Worm (Caenorhabditis elegans): ENCODE measurements around the gene cyp-37A1.

The cyp-37A1 gene

ce11 chrII:14045235-14045634 lies 28.5 kb upstream of the cyp-37A1 start (continued):
- TF ChIP-seq nhr-12 (tag; optimal IDR thresholded peaks at IDR 0.05): no peak
- TF ChIP-seq nhr-90 (tag; optimal IDR thresholded peaks at IDR 0.05; ENCODE audit: poor library complexity): no peak
- peak; percentile 47 for TF ChIP-seq nhr-71 (tag; optimal IDR thresholded peaks at IDR 0.05)
- TF ChIP-seq elt-3 (tag; optimal IDR thresholded peaks at IDR 0.05): no peak
- TF ChIP-seq nhr-11 (tag; optimal IDR thresholded peaks at IDR 0.05): no peak
- peak; percentile 29 for TF ChIP-seq nhr-47 (tag; optimal IDR thresholded peaks at IDR 0.05)
- TF ChIP-seq pqm-1 (tag; optimal IDR thresholded peaks at IDR 0.05): no peak

- TF ChIP-seq nhr-90 (tag; optimal IDR thresholded peaks at IDR 0.05; ENCODE audit: poor library complexity) (peak; percentile 52), nhr-84 (tag; optimal IDR thresholded peaks at IDR 0.05) (no peak), unc-62 (GFP tag; optimal IDR thresholded peaks at IDR 0.05) (no peak), ama-1 (optimal IDR thresholded peaks at IDR 0.05) (no peak), swsn-7 (tag; optimal IDR thresholded peaks at IDR 0.05) (peak; percentile 78), pax-3 (tag; optimal IDR thresholded peaks at IDR 0.05) (peak; percentile 75), lir-3 (tag; optimal IDR thresholded peaks at IDR 0.05; ENCODE audit: poor library complexity) (peak; percentile 6), lin-13 (GFP tag; optimal IDR thresholded peaks at IDR 0.05) (peak; percentile 12), dsc-1 (tag; optimal IDR thresholded peaks at IDR 0.05) (peak; percentile 14), ceh-63 (GFP tag; optimal IDR thresholded peaks at IDR 0.05) (no peak), ceh-8 (GFP tag; optimal IDR thresholded peaks at IDR 0.05) (no peak), lin-35 (GFP tag; optimal IDR thresholded peaks at IDR 0.05) (peak; percentile 36 to 62), egl-27 (tag; optimal IDR thresholded peaks at IDR 0.05) (peak; percentile 37 to 61), nhr-237 (tag; optimal IDR thresholded peaks at IDR 0.05) (no peak), fkh-4 (tag; optimal IDR thresholded peaks at IDR 0.05; ENCODE audit: borderline replicate concordance) (no peak), snu-23 (GFP tag; optimal IDR thresholded peaks at IDR 0.05) (peak; percentile 70), unc-130 (tag; optimal IDR thresholded peaks at IDR 0.05) (peak; percentile 68), blmp-1 (tag; optimal IDR thresholded peaks at IDR 0.05) (no peak), sup-37 (GFP tag; optimal IDR thresholded peaks at IDR 0.05) (no peak), unc-30 (tag; optimal IDR thresholded peaks at IDR 0.05) (no peak), C16A3.4 (tag; optimal IDR thresholded peaks at IDR 0.05) (peak; percentile 29), nhr-20 (tag; optimal IDR thresholded peaks at IDR 0.05) (peak; percentile 89), nhr-77 (tag; optimal IDR thresholded peaks at IDR 0.05) (peak; percentile 92), snpc-4 (tag; optimal IDR thresholded peaks at IDR 0.05) (peak; percentile 36), xbp-1 (tag; optimal IDR thresholded peaks at IDR 0.05) (peak; percentile 43), C04F5.9 (tag; optimal IDR thresholded peaks at IDR 0.05) (no peak), ceh-82 (tag; optimal IDR thresholded peaks at IDR 0.05) (peak in 2 of 3 experiments; percentile 41 to 57), vab-15 (tag; optimal IDR thresholded peaks at IDR 0.05) (no peak), isw-1 (GFP tag; IDR thresholded peaks at IDR 0.05) (0 out of 2 replicates have a peak, but pooled peaks have one; percentile 18), unc-98 (GFP tag; IDR thresholded peaks at IDR 0.05) (no peak), lin-39 (tag; optimal IDR thresholded peaks at IDR 0.05) (no peak), grh-1 (GFP tag; IDR thresholded peaks at IDR 0.05) (no peak), F16B12.6 (tag; optimal IDR thresholded peaks at IDR 0.05) (no peak), fkh-8 (tag; optimal IDR thresholded peaks at IDR 0.05) (peak; percentile 90), nhr-11 (tag; optimal IDR thresholded peaks at IDR 0.05) (peak; percentile 79), hlh-17 (GFP tag; optimal IDR thresholded peaks at IDR 0.05; ENCODE audit: borderline replicate concordance) (no peak), mef-2 (tag; optimal IDR thresholded peaks at IDR 0.05) (peak; percentile 70), ztf-4 (tag; optimal IDR thresholded peaks at IDR 0.05) (peak; percentile 88), fkh-10 (GFP tag; optimal IDR thresholded peaks at IDR 0.05) (peak; percentile 90), aha-1 (tag; optimal IDR thresholded peaks at IDR 0.05) (no peak), lin-14 (GFP tag; optimal IDR thresholded peaks at IDR 0.05) (peak; percentile 95), ces-1 (GFP tag; optimal IDR thresholded peaks at IDR 0.05) (peak; percentile 75), ceh-90 (tag; optimal IDR thresholded peaks at IDR 0.05) (no peak), nhr-28 (tag; optimal IDR thresholded peaks at IDR 0.05) (no peak), sox-4 (tag; optimal IDR thresholded peaks at IDR 0.05) (peak; percentile 62), nhr-85 (tag) (no peak), lin-15B (tag; optimal IDR thresholded peaks at IDR 0.05) (peak; percentile 26)
Measured at ce11 chrII:14044199-14044598, 27.4 kb upstream of the cyp-37A1 start.

All from whole organism, L1 larva.